Fruit fly (Drosophila melanogaster): ENCODE results near the gene CG10019.
A peak's percentile ranks its signal among the peaks of the same experiment; 100 is the strongest.

The CG10019 gene

DNA sequence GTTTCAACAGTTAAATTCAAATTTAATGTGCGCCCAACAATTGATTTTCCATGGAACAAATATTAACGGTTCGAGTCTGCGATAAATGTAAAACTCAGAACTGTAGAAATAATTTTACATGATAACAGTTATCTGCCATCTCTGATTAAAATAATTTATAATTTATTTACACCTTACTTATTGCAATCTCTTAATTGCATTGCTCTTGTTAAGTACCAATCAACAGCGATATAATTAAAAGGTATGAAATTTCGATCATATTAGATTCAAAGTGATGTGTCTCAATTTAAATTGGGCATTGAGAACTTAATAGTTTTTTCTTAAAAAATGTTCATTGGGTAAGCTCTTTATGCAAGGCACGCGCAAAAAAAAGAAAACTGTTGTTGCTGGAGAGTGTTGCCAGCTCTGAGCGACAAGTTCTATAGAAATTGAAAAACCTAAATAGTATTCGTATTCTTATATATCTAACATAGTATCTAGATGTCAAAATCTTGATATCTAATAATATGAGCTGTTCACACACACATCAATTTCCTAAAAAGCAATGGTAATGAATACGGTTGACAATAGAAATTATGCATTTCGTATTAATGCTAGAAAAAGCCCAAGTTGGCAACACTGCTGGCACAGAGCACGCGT is 72.7 kb downstream of the CG10019 start (continued):
- peak; percentile 73 for TF ChIP-seq CG3032 (tag; optimal IDR thresholded peaks at IDR 0.05)
- peak; percentile 87 for TF ChIP-seq pdm3 (GFP tag; optimal IDR thresholded peaks at IDR 0.05)
- peak; percentile 22 for TF ChIP-seq Hr4 (GFP tag; optimal IDR thresholded peaks at IDR 0.05)
- peak; percentile 16 for TF ChIP-seq Eip93F (GFP tag; optimal IDR thresholded peaks at IDR 0.05)
- no peak for TF ChIP-seq Hr39 (GFP tag; optimal IDR thresholded peaks at IDR 0.05)
- TF ChIP-seq Lpt (GFP tag; optimal IDR thresholded peaks at IDR 0.05) = peak; percentile 59
- peak in 1 of 2 experiments; percentile 57 for TF ChIP-seq salr (GFP tag; optimal IDR thresholded peaks at IDR 0.05)
- TF ChIP-seq topi (GFP tag; optimal IDR thresholded peaks at IDR 0.05) = peak; percentile 47
- peak; percentile 74 for TF ChIP-seq Ets96B (tag; optimal IDR thresholded peaks at IDR 0.05)
- no peak for TF ChIP-seq CG11902 (GFP tag; optimal IDR thresholded peaks at IDR 0.05)
- TF ChIP-seq CG11294 (GFP tag; IDR thresholded peaks at IDR 0.05) = peak; percentile 31; the same call in 1 of the 2 replicates
- peak; percentile 82 for TF ChIP-seq CG15336 (GFP tag; IDR thresholded peaks at IDR 0.05)
- TF ChIP-seq CG7368 (GFP tag; optimal IDR thresholded peaks at IDR 0.05) = no peak
- TF ChIP-seq Sox15 (GFP tag; optimal IDR thresholded peaks at IDR 0.05) = peak; percentile 39
- TF ChIP-seq cyc (GFP tag; optimal IDR thresholded peaks at IDR 0.05) = peak; percentile 53
- TF ChIP-seq Ets21C (GFP tag; optimal IDR thresholded peaks at IDR 0.05) = peak; percentile 19
- TF ChIP-seq eg (GFP tag; IDR thresholded peaks at IDR 0.05) = peak; percentile 90
- TF ChIP-seq Met (GFP tag; optimal IDR thresholded peaks at IDR 0.05) = no peak
- TF ChIP-seq CG6854 (GFP tag; optimal IDR thresholded peaks at IDR 0.05) = no peak
- no peak for TF ChIP-seq CG34406 (GFP tag; optimal IDR thresholded peaks at IDR 0.05)
- peak; percentile 26 for TF ChIP-seq Smox (GFP tag; optimal IDR thresholded peaks at IDR 0.05)
- no peak for TF ChIP-seq fkh (GFP tag; optimal IDR thresholded peaks at IDR 0.05)

DNA sequence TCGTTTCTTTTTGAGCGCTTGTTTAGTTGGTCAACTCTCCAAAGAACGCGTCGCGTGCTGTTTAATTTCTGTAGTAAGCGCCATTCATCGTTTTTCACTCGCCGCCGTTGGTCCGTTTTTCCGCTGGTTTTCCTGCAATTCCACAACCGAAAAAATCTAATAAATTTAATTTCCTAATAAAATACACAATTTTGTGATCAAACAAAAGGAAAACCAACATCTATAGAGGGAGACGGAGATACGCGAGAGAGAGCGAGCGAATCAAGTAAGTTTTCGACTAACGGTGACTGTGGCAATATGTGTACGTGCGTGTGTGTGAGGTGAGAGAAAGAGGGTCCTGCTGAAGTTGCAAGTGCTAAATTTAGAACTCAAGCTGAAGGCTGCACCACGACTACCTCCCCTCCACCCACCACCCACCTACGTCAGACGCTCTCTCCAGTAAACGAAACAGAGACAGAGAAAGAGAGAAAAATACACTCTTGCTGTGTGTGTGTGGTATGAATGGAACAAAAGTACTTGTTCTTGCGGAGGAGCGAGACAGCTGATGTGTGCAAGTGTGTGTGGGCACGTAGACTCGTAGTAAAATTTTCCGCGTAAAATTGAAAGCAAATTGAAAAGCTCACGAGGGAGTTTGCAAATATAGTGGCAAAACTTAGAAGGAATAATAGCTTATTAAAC is 73.3 kb downstream of the CG10019 start, which contains the start of gene Reph:
TSS of gene Reph (plus strand) at position 80 of the 678 bp plus-strand sequence.
- TF ChIP-seq CG3032 (tag; optimal IDR thresholded peaks at IDR 0.05) (no peak), Sox14 (GFP tag; optimal IDR thresholded peaks at IDR 0.05) (peak; percentile 77), CG9139 (GFP tag; optimal IDR thresholded peaks at IDR 0.05) (peak; percentile 18), CG6792 (GFP tag; optimal IDR thresholded peaks at IDR 0.05) (peak; percentile 40), Smox (GFP tag; optimal IDR thresholded peaks at IDR 0.05) (no peak), CG7368 (GFP tag; optimal IDR thresholded peaks at IDR 0.05) (no peak), Sox102F (GFP tag; optimal IDR thresholded peaks at IDR 0.05) (peak; percentile 24), spab (GFP tag; optimal IDR thresholded peaks at IDR 0.05) (no peak), cyc (GFP tag; optimal IDR thresholded peaks at IDR 0.05) (no peak), salr (GFP tag; optimal IDR thresholded peaks at IDR 0.05) (peak in 1 of 2 experiments; percentile 39), CG11762 (GFP tag; optimal IDR thresholded peaks at IDR 0.05; ENCODE audit: insufficient read depth) (no peak), CG1621 (tag; optimal IDR thresholded peaks at IDR 0.05) (peak; percentile 24), fkh (GFP tag; optimal IDR thresholded peaks at IDR 0.05) (peak; percentile 87), CG16779 (tag; optimal IDR thresholded peaks at IDR 0.05) (peak; percentile 61), Gug (GFP tag; IDR thresholded peaks at IDR 0.05) (no peak), CG10669 (GFP tag; optimal IDR thresholded peaks at IDR 0.05) (peak; percentile 15), eg (GFP tag; IDR thresholded peaks at IDR 0.05) (0 out of 3 replicates have a peak, but pooled peaks have one; percentile 28), dsx (GFP tag; optimal IDR thresholded peaks at IDR 0.05; ENCODE audit: poor library complexity, severe bottlenecking) (peak; percentile 15), CG15336 (GFP tag; IDR thresholded peaks at IDR 0.05) (peak; percentile 18; the same call in 1 of the 2 replicates), net (GFP tag; optimal IDR thresholded peaks at IDR 0.05) (peak; percentile 38), CG6854 (GFP tag; optimal IDR thresholded peaks at IDR 0.05) (peak; percentile 58), Blimp-1 (GFP tag; optimal IDR thresholded peaks at IDR 0.05) (peak; percentile 31), topi (GFP tag; optimal IDR thresholded peaks at IDR 0.05) (peak; percentile 10), ss (GFP tag; optimal IDR thresholded peaks at IDR 0.05) (peak in 1 of 2 experiments; percentile 5), CG34406 (GFP tag; optimal IDR thresholded peaks at IDR 0.05) (peak; percentile 35), Lpt (GFP tag; optimal IDR thresholded peaks at IDR 0.05) (peak; percentile 11), esn (GFP tag; optimal IDR thresholded peaks at IDR 0.05) (peak; percentile 33), OdsH (GFP tag; optimal IDR thresholded peaks at IDR 0.05) (no peak), svp (GFP tag) (no peak), Eip78C (GFP tag) (peak; percentile 33), vri (GFP tag; optimal IDR thresholded peaks at IDR 0.05) (no peak), CG10631 (GFP tag; optimal IDR thresholded peaks at IDR 0.05) (no peak), CG11902 (GFP tag; optimal IDR thresholded peaks at IDR 0.05) (no peak), CG6163 (GFP tag; IDR thresholded peaks at IDR 0.05) (peak; percentile 22; the same call in 1 of the 3 replicates), Hr39 (GFP tag; optimal IDR thresholded peaks at IDR 0.05) (no peak), Ets21C (GFP tag; optimal IDR thresholded peaks at IDR 0.05) (no peak)
